Worm (Caenorhabditis elegans) whole organism, early embryonic: ENCODE data around the gene kvs-3.

Source experiments
- F13C5.2 ChIP-seq: sonication (generic microtip); optimal IDR thresholded peaks from 2 replicates; lab custom pipeline; 2017; ENCODE audit warnings: mild to moderate bottlenecking, missing genetic modification characterization, inconsistent platforms, missing compliant biosample characterization
- aly-1 ChIP-seq: sonication (generic microtip); optimal IDR thresholded peaks from 2 replicates; lab custom pipeline; 2016; ENCODE audit warnings: missing genetic modification characterization, missing compliant biosample characterization
- ama-1 ChIP-seq: fragments of 150-350 bp; optimal IDR thresholded peaks from 2 replicates; lab custom pipeline; 2014
- ceh-36 ChIP-seq: sonication (generic microtip); optimal IDR thresholded peaks from 2 replicates; lab custom pipeline; 2016; ENCODE audit warnings: missing genetic modification characterization, inconsistent platforms, missing compliant biosample characterization
- pes-1 ChIP-seq: fragments of 200-800 bp; sonication (Bioruptor generic); IDR thresholded peaks from 2 replicates; pipeline ENCODE4 v1.3.6; 2022; ENCODE audit warnings: missing genetic modification reagents, missing genetic modification characterization, missing compliant biosample characterization
- tbx-11 ChIP-seq: fragments of 200-800 bp; sonication (Bioruptor generic); IDR thresholded peaks from 2 replicates; pipeline ENCODE4 v1.3.6; 2022; ENCODE audit warnings: missing genetic modification characterization, missing compliant biosample characterization

DNA sequence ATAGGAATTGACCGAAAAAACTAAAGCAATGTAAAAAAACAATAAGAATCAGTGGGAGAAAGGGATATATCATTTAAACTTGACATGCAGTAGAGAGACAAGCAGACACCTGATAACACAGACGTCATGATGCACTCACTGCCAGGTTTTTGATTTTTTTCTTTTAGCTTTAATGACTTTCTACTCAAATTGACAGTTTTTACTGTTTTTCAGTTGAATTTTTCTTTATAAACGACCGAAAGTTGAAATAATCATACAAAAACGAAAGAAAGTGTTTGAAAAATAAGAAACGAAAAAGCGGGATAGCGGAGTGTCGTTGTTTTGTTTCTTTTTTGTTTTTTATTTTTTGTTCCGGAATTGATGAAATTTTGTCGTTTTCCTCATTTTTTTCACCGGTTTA is 16.1 kb downstream of the kvs-3 start, which contains the start of gene ucp-4:
- no peak for TF ChIP-seq ama-1
- TF ChIP-seq pes-1 = no peak
- no peak for TF ChIP-seq ceh-36 (tag; lab: Kevin White, UChicago)
- TF ChIP-seq aly-1 (tag; lab: Kevin White, UChicago) = no peak
- no peak for TF ChIP-seq F13C5.2 (tag; lab: Kevin White, UChicago)
- no peak for TF ChIP-seq tbx-11
